Fruit fly (Drosophila melanogaster): ENCODE results near the gene Gss2.

The Gss2 gene

dm6 chrX:17875014-17875589 lies 24.4 kb upstream of the Gss2 start:
- TF ChIP-seq usp (GFP tag; optimal IDR thresholded peaks at IDR 0.05), result no peak
- TF ChIP-seq pan (optimal IDR thresholded peaks at IDR 0.05), result peak; percentile 54

dm6 chrX:17875695-17876094 lies 23.8 kb upstream of the Gss2 start:
- TF ChIP-seq EcR (GFP tag; optimal IDR thresholded peaks at IDR 0.05), result no peak
- TF ChIP-seq CG8478 (optimal IDR thresholded peaks at IDR 0.05), result no peak
- TF ChIP-seq pan (optimal IDR thresholded peaks at IDR 0.05), result no peak
- TF ChIP-seq psq (optimal IDR thresholded peaks at IDR 0.05), result no peak
- no peak for TF ChIP-seq usp (GFP tag; optimal IDR thresholded peaks at IDR 0.05)
- no peak for TF ChIP-seq Dll (optimal IDR thresholded peaks at IDR 0.05)

dm6 chrX:17876518-17876917 lies 23.0 kb upstream of the Gss2 start:
- TF ChIP-seq Dll (optimal IDR thresholded peaks at IDR 0.05), result no peak
- no peak for TF ChIP-seq pan (optimal IDR thresholded peaks at IDR 0.05)
- TF ChIP-seq psq (optimal IDR thresholded peaks at IDR 0.05), result no peak
- no peak for TF ChIP-seq CG8478 (optimal IDR thresholded peaks at IDR 0.05)
- no peak for TF ChIP-seq usp (GFP tag; optimal IDR thresholded peaks at IDR 0.05)
- TF ChIP-seq EcR (GFP tag; optimal IDR thresholded peaks at IDR 0.05), result no peak

DNA sequence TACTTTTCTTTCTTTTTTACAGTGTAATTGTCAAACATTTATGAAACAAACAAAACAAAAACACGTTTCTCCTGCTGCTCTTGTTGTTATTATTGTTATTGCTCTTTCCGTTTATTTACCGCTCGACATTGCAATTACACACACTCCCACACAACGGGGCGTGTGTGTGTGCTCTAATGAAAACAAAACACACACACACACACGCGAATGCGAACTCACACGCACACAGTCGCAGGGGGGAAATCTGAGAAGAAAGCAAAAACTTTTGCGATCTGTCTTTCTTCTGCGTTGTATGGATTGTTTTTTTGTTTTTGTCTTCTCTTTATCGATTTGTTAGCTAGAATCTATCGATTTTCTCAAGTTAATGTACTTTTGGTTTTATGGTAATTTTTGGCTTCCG lies 21.5 kb upstream of the Gss2 start:
- TF ChIP-seq EcR (GFP tag; optimal IDR thresholded peaks at IDR 0.05), result no peak
- TF ChIP-seq Dll (optimal IDR thresholded peaks at IDR 0.05), result no peak
- TF ChIP-seq CG8478 (optimal IDR thresholded peaks at IDR 0.05), result no peak
- TF ChIP-seq usp (GFP tag; optimal IDR thresholded peaks at IDR 0.05), result no peak
- no peak for TF ChIP-seq pan (optimal IDR thresholded peaks at IDR 0.05)
- no peak for TF ChIP-seq psq (optimal IDR thresholded peaks at IDR 0.05)

dm6 chrX:17878632-17879033 lies 20.9 kb upstream of the Gss2 start:
- TF ChIP-seq Dll (optimal IDR thresholded peaks at IDR 0.05) (peak; percentile 51), usp (GFP tag; optimal IDR thresholded peaks at IDR 0.05) (no peak), EcR (GFP tag; optimal IDR thresholded peaks at IDR 0.05) (peak; percentile 65 to 89), psq (optimal IDR thresholded peaks at IDR 0.05) (no peak), pan (optimal IDR thresholded peaks at IDR 0.05) (no peak), CG8478 (optimal IDR thresholded peaks at IDR 0.05) (no peak)

DNA sequence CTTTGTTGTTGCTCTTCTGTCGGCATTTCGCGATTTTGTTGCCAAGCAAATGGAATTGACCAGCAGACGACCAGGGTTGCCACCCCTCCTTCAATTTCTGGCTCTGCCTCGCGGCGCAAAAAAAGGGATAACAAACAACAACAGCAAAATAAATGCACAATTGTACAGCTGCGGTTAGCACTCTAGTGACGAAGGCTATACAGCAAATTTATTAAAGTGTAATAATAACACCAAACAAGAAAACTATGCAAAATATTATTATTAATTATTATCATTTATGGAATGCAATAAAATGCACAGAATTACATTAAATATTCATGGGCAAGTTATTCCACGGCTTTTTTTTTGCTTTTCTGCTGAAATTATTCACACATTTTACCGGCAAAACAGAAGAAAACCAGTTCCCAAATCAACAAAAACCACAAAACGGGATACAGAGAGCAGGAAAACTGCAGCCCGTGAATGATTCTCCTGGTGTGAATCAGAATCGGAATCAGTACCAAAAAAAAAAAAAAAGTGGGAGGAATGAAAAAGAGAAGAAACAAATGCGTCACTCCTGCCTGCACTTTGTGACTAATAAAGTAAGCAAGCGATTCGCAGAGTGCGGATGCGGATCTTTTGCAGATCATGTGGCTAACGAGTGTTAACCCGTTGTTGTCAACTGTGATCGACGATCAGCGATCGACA lies 20.1 kb upstream of the Gss2 start:
- TF ChIP-seq CG8478 (optimal IDR thresholded peaks at IDR 0.05) (no peak), EcR (GFP tag; optimal IDR thresholded peaks at IDR 0.05) (no peak), usp (GFP tag; optimal IDR thresholded peaks at IDR 0.05) (no peak), psq (optimal IDR thresholded peaks at IDR 0.05) (no peak), pan (optimal IDR thresholded peaks at IDR 0.05) (no peak), Dll (optimal IDR thresholded peaks at IDR 0.05) (no peak)

- TF ChIP-seq usp (GFP tag; optimal IDR thresholded peaks at IDR 0.05), result no peak
- no peak for TF ChIP-seq pan (optimal IDR thresholded peaks at IDR 0.05)
- no peak for TF ChIP-seq psq (optimal IDR thresholded peaks at IDR 0.05)
- TF ChIP-seq Dll (optimal IDR thresholded peaks at IDR 0.05), result no peak
- no peak for TF ChIP-seq EcR (GFP tag; optimal IDR thresholded peaks at IDR 0.05)
- no peak for TF ChIP-seq CG8478 (optimal IDR thresholded peaks at IDR 0.05)
Measured at dm6 chrX:17880269-17880889, 19.1 kb upstream of the Gss2 start.

dm6 chrX:17881138-17882121 lies 18.1 kb upstream of the Gss2 start:
- TF ChIP-seq pan (optimal IDR thresholded peaks at IDR 0.05) (no peak), psq (optimal IDR thresholded peaks at IDR 0.05) (no peak), CG8478 (optimal IDR thresholded peaks at IDR 0.05) (no peak), Dll (optimal IDR thresholded peaks at IDR 0.05) (no peak), EcR (GFP tag; optimal IDR thresholded peaks at IDR 0.05) (peak; percentile 54 to 55), usp (GFP tag; optimal IDR thresholded peaks at IDR 0.05) (no peak)

DNA sequence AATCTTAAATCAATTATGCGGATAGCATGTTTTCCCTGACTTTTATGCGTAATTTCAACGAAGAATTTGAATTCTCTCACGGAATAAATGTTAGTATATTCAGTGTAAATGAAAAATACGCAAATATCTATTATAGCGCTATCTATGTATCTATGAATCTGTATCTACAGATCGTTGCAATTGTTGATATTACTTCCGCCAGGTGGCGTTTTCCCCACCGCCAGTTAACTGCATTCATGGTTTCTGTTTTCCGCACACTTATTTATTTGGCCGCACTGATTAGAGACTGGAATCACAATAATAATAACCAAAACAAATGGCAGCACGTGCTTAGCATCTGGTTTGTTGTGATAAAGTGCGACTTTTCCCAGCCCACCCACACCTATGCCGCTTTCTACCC lies 16.7 kb upstream of the Gss2 start:
- TF ChIP-seq usp (GFP tag; optimal IDR thresholded peaks at IDR 0.05) (no peak), Dll (optimal IDR thresholded peaks at IDR 0.05) (no peak), EcR (GFP tag; optimal IDR thresholded peaks at IDR 0.05) (no peak), psq (optimal IDR thresholded peaks at IDR 0.05) (no peak), pan (optimal IDR thresholded peaks at IDR 0.05) (no peak), CG8478 (optimal IDR thresholded peaks at IDR 0.05) (no peak)

- no peak for TF ChIP-seq pan (optimal IDR thresholded peaks at IDR 0.05)
- TF ChIP-seq EcR (GFP tag; optimal IDR thresholded peaks at IDR 0.05), result no peak
- no peak for TF ChIP-seq psq (optimal IDR thresholded peaks at IDR 0.05)
- no peak for TF ChIP-seq usp (GFP tag; optimal IDR thresholded peaks at IDR 0.05)
- TF ChIP-seq CG8478 (optimal IDR thresholded peaks at IDR 0.05), result no peak
- TF ChIP-seq Dll (optimal IDR thresholded peaks at IDR 0.05), result no peak
Measured at dm6 chrX:17883418-17883817, 16.1 kb upstream of the Gss2 start, which contains the start of gene CG12985. TSS of gene CG12985 (plus strand) at chrX:17883718.

DNA sequence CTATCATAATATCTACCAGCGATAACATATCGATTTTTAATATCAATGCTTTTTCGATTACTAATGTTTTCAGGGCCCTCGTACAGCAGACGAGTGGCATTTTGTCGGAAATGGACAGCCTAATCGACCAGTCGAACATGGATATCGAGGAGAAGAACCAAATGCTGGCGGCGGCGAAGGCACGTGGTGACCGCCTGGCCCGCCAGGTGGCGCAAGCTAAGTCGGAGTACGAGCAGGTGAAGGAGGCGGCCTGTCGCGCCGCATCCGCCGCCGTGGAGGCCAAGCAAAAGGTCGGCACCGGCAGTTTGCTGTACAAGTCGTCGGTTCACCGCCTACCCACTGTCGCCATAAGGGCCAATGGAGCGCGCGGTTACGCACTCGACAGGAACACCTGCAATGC lies 14.9 kb upstream of the Gss2 start:
- no peak for TF ChIP-seq psq (optimal IDR thresholded peaks at IDR 0.05)
- TF ChIP-seq Dll (optimal IDR thresholded peaks at IDR 0.05), result no peak
- no peak for TF ChIP-seq usp (GFP tag; optimal IDR thresholded peaks at IDR 0.05)
- TF ChIP-seq CG8478 (optimal IDR thresholded peaks at IDR 0.05), result no peak
- no peak for TF ChIP-seq EcR (GFP tag; optimal IDR thresholded peaks at IDR 0.05)
- TF ChIP-seq pan (optimal IDR thresholded peaks at IDR 0.05), result no peak
